Worm (Caenorhabditis elegans): ENCODE results near the gene pgp-1.

pgp-1 gene

DNA sequence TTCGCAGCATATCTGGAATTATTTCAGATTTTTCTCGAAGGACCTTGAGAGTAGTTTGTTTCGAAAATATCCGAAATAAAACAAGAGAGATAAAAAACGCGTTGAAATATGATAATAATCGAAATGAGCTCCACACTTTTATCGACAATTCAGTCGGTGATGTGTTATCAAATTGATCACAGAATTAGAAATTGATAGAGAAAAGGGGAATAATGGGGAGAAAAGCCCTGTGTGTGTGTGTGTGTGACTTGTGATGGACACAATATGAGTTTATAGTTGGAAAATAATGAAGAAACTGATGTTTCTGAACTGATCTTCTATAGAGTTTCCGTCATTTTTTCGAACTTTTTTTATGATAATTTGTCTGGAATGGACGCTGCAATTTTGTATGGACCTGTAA is at the start of gene pgp-1:
Gene pgp-1, minus strand, starts transcription at position 12 of the 400 bp plus-strand sequence.
- TF ChIP-seq pqm-1 (tag; optimal IDR thresholded peaks at IDR 0.05) (peak; percentile 88), nhr-90 (tag; optimal IDR thresholded peaks at IDR 0.05; ENCODE audit: poor library complexity) (no peak), ces-1 (GFP tag; optimal IDR thresholded peaks at IDR 0.05) (no peak), lin-13 (GFP tag; optimal IDR thresholded peaks at IDR 0.05) (no peak), zip-4 (GFP tag; optimal IDR thresholded peaks at IDR 0.05) (no peak), fkh-4 (tag; optimal IDR thresholded peaks at IDR 0.05; ENCODE audit: borderline replicate concordance) (no peak), lsy-2 (tag; optimal IDR thresholded peaks at IDR 0.05) (no peak), nhr-237 (tag; optimal IDR thresholded peaks at IDR 0.05) (no peak), C04F5.9 (tag; optimal IDR thresholded peaks at IDR 0.05) (no peak), lin-35 (GFP tag; optimal IDR thresholded peaks at IDR 0.05) (peak in 1 of 2 experiments; percentile 27), pax-3 (tag; optimal IDR thresholded peaks at IDR 0.05) (no peak), isw-1 (GFP tag; IDR thresholded peaks at IDR 0.05) (no peak), elt-2 (tag; optimal IDR thresholded peaks at IDR 0.05) (peak; percentile 90), lin-14 (GFP tag; optimal IDR thresholded peaks at IDR 0.05) (peak; percentile 13), efl-1 (optimal IDR thresholded peaks at IDR 0.05) (no peak), efl-1 (GFP tag; optimal IDR thresholded peaks at IDR 0.05 in 1 of 2) (no peak), jun-1 (tag; optimal IDR thresholded peaks at IDR 0.05) (no peak), efl-3 (GFP tag; optimal IDR thresholded peaks at IDR 0.05) (no peak), mdl-1 (tag; optimal IDR thresholded peaks at IDR 0.05) (no peak), hpl-2 (GFP tag; optimal IDR thresholded peaks at IDR 0.05) (no peak), nhr-20 (tag; optimal IDR thresholded peaks at IDR 0.05) (peak; percentile 20), nhr-11 (tag; optimal IDR thresholded peaks at IDR 0.05) (no peak), nhr-84 (tag; optimal IDR thresholded peaks at IDR 0.05) (no peak), tbx-2 (tag; optimal IDR thresholded peaks at IDR 0.05) (no peak), ztf-4 (tag; optimal IDR thresholded peaks at IDR 0.05) (no peak), blmp-1 (tag; optimal IDR thresholded peaks at IDR 0.05) (no peak), tlp-1 (tag; optimal IDR thresholded peaks at IDR 0.05) (no peak), ceh-63 (GFP tag; optimal IDR thresholded peaks at IDR 0.05) (no peak), grh-1 (GFP tag; IDR thresholded peaks at IDR 0.05) (no peak), elt-3 (tag; optimal IDR thresholded peaks at IDR 0.05) (no peak), lin-15B (tag; optimal IDR thresholded peaks at IDR 0.05) (no peak), ztf-11 (tag; optimal IDR thresholded peaks at IDR 0.05) (no peak), snu-23 (GFP tag; optimal IDR thresholded peaks at IDR 0.05) (no peak), rnt-1 (tag; optimal IDR thresholded peaks at IDR 0.05) (no peak)

DNA sequence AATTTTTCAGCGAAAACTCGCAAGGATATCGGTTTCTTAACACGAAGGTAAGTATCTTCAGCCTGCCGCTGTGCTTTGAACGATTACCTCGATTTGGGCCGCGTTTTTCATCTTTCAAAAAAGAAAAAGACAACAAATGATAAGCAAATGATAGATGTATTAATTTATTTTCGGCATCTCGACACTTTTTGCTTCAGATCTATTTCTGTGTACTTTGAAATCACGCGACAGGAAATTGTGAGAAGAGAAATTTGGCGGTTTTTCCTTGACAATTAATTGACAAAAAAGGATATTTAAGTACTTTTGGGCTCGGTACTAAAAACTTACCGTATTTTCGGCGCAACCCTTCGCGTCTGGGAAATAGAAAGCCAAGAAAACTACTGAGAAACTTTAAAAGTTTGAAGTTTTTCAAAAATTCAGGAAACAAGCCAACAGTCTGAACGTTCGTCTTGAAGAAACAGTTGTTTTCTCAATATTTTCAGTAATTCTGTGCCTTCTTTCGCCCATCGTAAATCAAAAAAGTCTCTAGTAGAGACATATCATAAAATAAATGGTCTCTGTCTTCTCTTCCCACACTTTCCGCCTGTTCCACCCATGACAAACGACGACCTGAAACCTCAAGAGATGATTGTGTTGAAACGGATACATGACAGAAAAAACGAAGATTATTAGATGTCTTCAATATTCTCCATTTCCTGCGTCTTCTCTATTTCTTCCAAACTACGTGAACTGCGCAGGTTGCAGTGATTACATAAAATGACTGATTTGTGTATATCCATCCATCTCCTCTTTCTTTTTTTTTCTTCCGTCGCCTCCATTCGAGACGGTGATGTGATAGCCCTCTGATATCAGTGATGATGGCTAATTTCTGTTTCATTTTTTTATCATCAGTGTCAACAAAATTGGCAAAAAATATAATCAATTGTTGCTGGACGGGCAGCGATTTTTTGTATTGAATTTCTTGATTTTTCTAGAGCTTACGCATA is 42.2 kb upstream of the pgp-1 start:
- TF ChIP-seq ets-5 (GFP tag; IDR thresholded peaks at IDR 0.05) (no peak), elt-3 (tag; optimal IDR thresholded peaks at IDR 0.05) (peak in 3 of 6 experiments; percentile 2 to 63 (median 8)), grh-1 (GFP tag; IDR thresholded peaks at IDR 0.05) (no peak), nhr-12 (tag; optimal IDR thresholded peaks at IDR 0.05) (no peak), sup-37 (GFP tag; optimal IDR thresholded peaks at IDR 0.05) (no peak), nhr-85 (tag) (peak; percentile 57), blmp-1 (tag; optimal IDR thresholded peaks at IDR 0.05) (peak; percentile 58)

DNA sequence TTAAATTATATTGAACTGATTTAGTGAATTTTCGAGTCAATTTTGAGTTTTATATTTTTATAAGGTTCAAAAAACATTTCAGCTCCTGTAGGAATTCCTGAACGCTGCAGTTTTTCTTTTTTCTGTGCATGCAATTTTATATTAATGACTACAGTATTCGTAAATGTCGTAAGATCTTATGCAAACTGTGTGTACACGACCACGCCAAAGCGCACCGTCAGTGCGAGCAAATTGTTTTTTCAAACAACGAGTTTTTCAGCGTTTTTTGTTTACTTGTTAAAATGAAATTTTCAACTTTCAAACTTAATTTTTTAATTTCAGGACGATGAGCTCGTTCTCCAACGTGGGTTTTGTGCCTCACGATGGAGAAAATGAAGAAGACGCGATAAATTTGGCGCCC is 41.2 kb upstream of the pgp-1 start, which contains the start of gene vha-7:
Gene vha-7, plus strand, starts transcription at position 326 of the 400 bp plus-strand sequence.
- TF ChIP-seq efl-1 (optimal IDR thresholded peaks at IDR 0.05) (peak in 1 of 2 experiments; percentile 25), efl-1 (GFP tag; optimal IDR thresholded peaks at IDR 0.05 in 1 of 2) (no peak), hlh-4 (tag; optimal IDR thresholded peaks at IDR 0.05) (no peak)
